Fruit fly (Drosophila melanogaster): Measurements from ENCODE around the gene Rev1.

dm6 chr3L:697724-698123 lies 43.6 kb downstream of the Rev1 start:
- TF ChIP-seq CG8478 (optimal IDR thresholded peaks at IDR 0.05) (no peak), usp (GFP tag; optimal IDR thresholded peaks at IDR 0.05) (no peak), Dll (optimal IDR thresholded peaks at IDR 0.05) (no peak), psq (optimal IDR thresholded peaks at IDR 0.05) (no peak), EcR (GFP tag; optimal IDR thresholded peaks at IDR 0.05) (no peak)
